Worm (Caenorhabditis elegans): ENCODE data around the gene C26E1.1.

DNA sequence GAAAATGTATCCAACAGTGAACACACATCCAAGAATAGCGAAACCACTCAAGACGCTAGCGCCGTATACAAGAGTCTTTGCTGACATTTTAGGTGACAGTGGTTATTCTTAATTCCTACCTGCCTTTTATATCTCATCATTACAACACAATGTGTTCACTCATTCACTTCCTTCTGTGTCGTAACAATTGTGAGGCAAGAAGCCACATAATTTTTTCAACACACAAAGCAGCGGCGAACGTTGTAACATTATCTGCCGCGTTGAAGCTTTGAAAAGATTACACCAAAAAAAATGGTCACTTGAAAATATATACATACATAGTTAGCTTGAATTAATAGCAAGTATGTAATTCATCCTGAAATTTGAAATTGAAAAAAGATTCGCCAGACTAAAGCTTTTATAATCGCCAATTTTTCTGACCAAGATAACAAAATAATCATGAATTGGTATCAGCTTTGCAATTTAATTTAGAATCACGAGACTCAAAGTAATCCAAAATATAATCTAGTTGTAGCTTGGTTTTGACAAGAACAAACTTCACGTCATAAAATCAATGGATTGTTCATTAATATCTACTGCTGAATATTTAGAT is 20.7 kb downstream of the C26E1.1 start, which contains the start of the genes col-161 and srh-18:
- no peak for TF ChIP-seq R02D3.7 (tag; optimal IDR thresholded peaks at IDR 0.05)
- TF ChIP-seq aly-2 (tag; optimal IDR thresholded peaks at IDR 0.05): no peak
- TF ChIP-seq nhr-6 (tag; optimal IDR thresholded peaks at IDR 0.05): no peak
- TF ChIP-seq elt-3 (tag; optimal IDR thresholded peaks at IDR 0.05): no peak
- TF ChIP-seq nhr-77 (tag; optimal IDR thresholded peaks at IDR 0.05): no peak
- no peak for TF ChIP-seq lsy-2 (tag; optimal IDR thresholded peaks at IDR 0.05)
- TF ChIP-seq nhr-237 (tag; optimal IDR thresholded peaks at IDR 0.05): no peak
- no peak for TF ChIP-seq snpc-4 (tag; optimal IDR thresholded peaks at IDR 0.05)

Measured in whole organism, L2 larva.